Worm (Caenorhabditis elegans) whole organism, L3 larva: Measurements from ENCODE around the gene nep-12.

Experiments
- aly-2 ChIP-seq: fragments of 150-350 bp; optimal IDR thresholded peaks from 2 replicates; lab custom pipeline; 2014; ENCODE audit warnings: missing biosample characterization, missing genetic modification characterization
- ama-1 ChIP-seq: fragments of 150-350 bp; optimal IDR thresholded peaks from 2 replicates; lab custom pipeline; 2018
- ceh-16 ChIP-seq: sonication (generic microtip); optimal IDR thresholded peaks from 2 replicates; lab custom pipeline; 2017; ENCODE audit warnings: missing biosample characterization, missing genetic modification characterization
- fos-1 ChIP-seq: fragments of 150-350 bp; optimal IDR thresholded peaks from 2 replicates; lab custom pipeline; 2014; ENCODE audit warnings: missing biosample characterization, missing genetic modification characterization
- hmg-11 ChIP-seq: sonication (generic microtip); optimal IDR thresholded peaks from 2 replicates; lab custom pipeline; 2016; ENCODE audit warnings: missing genetic modification characterization, missing compliant biosample characterization
- nhr-11 ChIP-seq: fragments of 150-350 bp; optimal IDR thresholded peaks from 2 replicates; lab custom pipeline; 2014; ENCODE audit warnings: missing biosample characterization, missing genetic modification characterization
- pha-4 ChIP-seq: fragments of 150-350 bp; optimal IDR thresholded peaks from 2 replicates; lab custom pipeline; 2014; ENCODE audit warnings: missing biosample characterization, missing genetic modification reagents, missing genetic modification characterization
- zag-1 ChIP-seq: fragments of 150-350 bp; optimal IDR thresholded peaks from 2 replicates; lab custom pipeline; 2014; ENCODE audit warnings: missing biosample characterization, missing genetic modification characterization

DNA sequence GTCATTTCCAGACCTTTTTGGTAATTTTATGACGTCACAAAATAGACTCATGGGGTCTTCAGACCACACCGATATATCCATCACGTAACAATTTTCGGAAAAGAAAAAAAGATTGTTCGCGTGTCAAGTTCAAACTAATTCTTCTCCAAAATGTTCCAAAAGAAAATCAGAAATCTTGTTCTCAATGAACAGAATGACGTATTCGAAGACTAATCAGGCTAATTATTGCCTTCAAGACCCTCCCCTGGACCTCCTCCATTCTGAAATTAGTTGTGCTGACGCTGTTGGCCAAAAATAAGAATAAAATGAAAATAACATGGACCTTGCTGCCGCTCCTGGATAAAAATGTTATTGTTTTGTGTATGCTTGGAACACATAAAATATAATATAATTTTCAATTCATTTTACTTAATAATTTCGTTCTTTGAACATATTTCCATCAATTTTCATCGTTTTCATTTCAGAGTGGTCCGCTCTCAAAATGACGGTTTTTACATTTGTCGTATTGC, 5.6 kb upstream of the nep-12 start, which contains the start of gene F26G1.15:
- no peak for TF ChIP-seq pha-4 (tag; lab: Kevin White, UChicago)
- TF ChIP-seq hmg-11, result no peak
- TF ChIP-seq zag-1 (tag; lab: Kevin White, UChicago), result no peak
- TF ChIP-seq ceh-16, result no peak
- no peak for TF ChIP-seq aly-2 (tag; lab: Kevin White, UChicago)
- no peak for TF ChIP-seq fos-1 (tag; lab: Kevin White, UChicago)
- TF ChIP-seq nhr-11, result no peak
- no peak for TF ChIP-seq ama-1
